Worm (Caenorhabditis elegans): ENCODE results near the gene vab-19.

Gene vab-19

ce11 chrII:2445164-2445563 is 2.1 kb downstream of the vab-19 start:
- TF ChIP-seq pag-3 (tag; optimal IDR thresholded peaks at IDR 0.05; ENCODE audit: borderline replicate concordance) (no peak), ceh-6 (GFP tag; optimal IDR thresholded peaks at IDR 0.05) (no peak), syd-9 (tag; optimal IDR thresholded peaks at IDR 0.05) (no peak), ceh-31 (tag; optimal IDR thresholded peaks at IDR 0.05) (no peak), ets-4 (tag; optimal IDR thresholded peaks at IDR 0.05) (no peak), zip-5 (tag; optimal IDR thresholded peaks at IDR 0.05) (no peak), hlh-30 (tag; optimal IDR thresholded peaks at IDR 0.05; ENCODE audit: insufficient read depth) (no peak)

ce11 chrII:2446727-2447126 is 3.6 kb downstream of the vab-19 start:
- no peak for TF ChIP-seq fax-1 (tag; optimal IDR thresholded peaks at IDR 0.05)
- no peak for TF ChIP-seq pat-9 (tag; optimal IDR thresholded peaks at IDR 0.05)
- TF ChIP-seq hlh-30 (tag; optimal IDR thresholded peaks at IDR 0.05; ENCODE audit: insufficient read depth), result no peak
- TF ChIP-seq pag-3 (tag; optimal IDR thresholded peaks at IDR 0.05; ENCODE audit: borderline replicate concordance), result no peak
- TF ChIP-seq ama-1 (optimal IDR thresholded peaks at IDR 0.05), result no peak
- TF ChIP-seq ztf-16 (tag; optimal IDR thresholded peaks at IDR 0.05), result no peak
- TF ChIP-seq ceh-18 (tag; optimal IDR thresholded peaks at IDR 0.05), result no peak
- no peak for TF ChIP-seq ceh-31 (tag; optimal IDR thresholded peaks at IDR 0.05)
- TF ChIP-seq lin-11 (tag; optimal IDR thresholded peaks at IDR 0.05), result no peak
- no peak for TF ChIP-seq ceh-22 (tag; optimal IDR thresholded peaks at IDR 0.05)
- no peak for TF ChIP-seq ref-2 (tag; optimal IDR thresholded peaks at IDR 0.05)
- TF ChIP-seq ets-4 (tag; optimal IDR thresholded peaks at IDR 0.05), result no peak
- no peak for TF ChIP-seq ahr-1 (tag; optimal IDR thresholded peaks at IDR 0.05)
- TF ChIP-seq gmeb-2 (tag; optimal IDR thresholded peaks at IDR 0.05), result no peak
- no peak for TF ChIP-seq ceh-9 (tag; optimal IDR thresholded peaks at IDR 0.05)
- no peak for TF ChIP-seq syd-9 (tag; optimal IDR thresholded peaks at IDR 0.05)
- TF ChIP-seq npax-4 (tag; optimal IDR thresholded peaks at IDR 0.05), result no peak
- TF ChIP-seq ceh-30 (tag; optimal IDR thresholded peaks at IDR 0.05), result no peak

ce11 chrII:2450990-2451389 is 7.9 kb downstream of the vab-19 start:
- TF ChIP-seq hlh-13 (GFP tag; optimal IDR thresholded peaks at IDR 0.05), result no peak
- TF ChIP-seq ztf-16 (tag; optimal IDR thresholded peaks at IDR 0.05), result no peak
- TF ChIP-seq ceh-24 (tag; optimal IDR thresholded peaks at IDR 0.05), result no peak
- TF ChIP-seq dve-1 (tag; optimal IDR thresholded peaks at IDR 0.05), result no peak
- TF ChIP-seq C08G9.2 (tag; optimal IDR thresholded peaks at IDR 0.05), result peak; percentile 79
- TF ChIP-seq dmd-4 (tag; optimal IDR thresholded peaks at IDR 0.05; ENCODE audit: borderline replicate concordance), result no peak
- no peak for TF ChIP-seq ceh-6 (GFP tag; optimal IDR thresholded peaks at IDR 0.05)
- no peak for TF ChIP-seq Y22D7AL.16 (tag; optimal IDR thresholded peaks at IDR 0.05)
- TF ChIP-seq pros-1 (tag; optimal IDR thresholded peaks at IDR 0.05), result no peak
- peak; percentile 9 for TF ChIP-seq rnt-1 (tag; optimal IDR thresholded peaks at IDR 0.05)
- TF ChIP-seq ceh-2 (tag; optimal IDR thresholded peaks at IDR 0.05), result peak; percentile 10
- no peak for TF ChIP-seq eyg-1 (tag; optimal IDR thresholded peaks at IDR 0.05)
- no peak for TF ChIP-seq T23F11.4 (GFP tag; optimal IDR thresholded peaks at IDR 0.05)
- TF ChIP-seq unc-42 (tag; optimal IDR thresholded peaks at IDR 0.05), result no peak
- no peak for TF ChIP-seq odd-2 (tag; optimal IDR thresholded peaks at IDR 0.05)
- no peak for TF ChIP-seq ttx-3 (tag; optimal IDR thresholded peaks at IDR 0.05)
- TF ChIP-seq ceh-48 (tag; optimal IDR thresholded peaks at IDR 0.05), result peak; percentile 38
- no peak for TF ChIP-seq lin-11 (tag; optimal IDR thresholded peaks at IDR 0.05)
- no peak for TF ChIP-seq pha-4 (tag; optimal IDR thresholded peaks at IDR 0.05)
- no peak for TF ChIP-seq pqm-1 (tag; optimal IDR thresholded peaks at IDR 0.05)
- TF ChIP-seq ref-2 (tag; optimal IDR thresholded peaks at IDR 0.05), result peak; percentile 40
- TF ChIP-seq ceh-45 (GFP tag; IDR thresholded peaks at IDR 0.05), result no peak
- TF ChIP-seq ceh-19 (GFP tag; optimal IDR thresholded peaks at IDR 0.05), result no peak
- TF ChIP-seq hlh-6 (tag; optimal IDR thresholded peaks at IDR 0.05), result no peak
- TF ChIP-seq fkh-10 (GFP tag; optimal IDR thresholded peaks at IDR 0.05), result no peak
- no peak for TF ChIP-seq hlh-15 (tag; optimal IDR thresholded peaks at IDR 0.05)
- TF ChIP-seq ceh-30 (tag; optimal IDR thresholded peaks at IDR 0.05), result no peak
- no peak for TF ChIP-seq ama-1 (optimal IDR thresholded peaks at IDR 0.05)
- no peak for TF ChIP-seq ceh-22 (tag; optimal IDR thresholded peaks at IDR 0.05)
- TF ChIP-seq fkh-6 (tag; optimal IDR thresholded peaks at IDR 0.05), result no peak
- TF ChIP-seq unc-3 (GFP tag; conservative IDR thresholded peaks at IDR 0.05), result no peak
- TF ChIP-seq unc-3 (tag; optimal IDR thresholded peaks at IDR 0.05), result no peak
- peak; percentile 76 for TF ChIP-seq ceh-31 (tag; optimal IDR thresholded peaks at IDR 0.05)
- TF ChIP-seq nhr-11 (tag; optimal IDR thresholded peaks at IDR 0.05), result no peak
- no peak for TF ChIP-seq pha-2 (tag; optimal IDR thresholded peaks at IDR 0.05)
- TF ChIP-seq madf-2 (tag; optimal IDR thresholded peaks at IDR 0.05), result no peak
- TF ChIP-seq ahr-1 (tag; optimal IDR thresholded peaks at IDR 0.05), result no peak
- TF ChIP-seq lim-6 (tag; optimal IDR thresholded peaks at IDR 0.05), result peak; percentile 9

Data from whole organism, late embryonic.